Fruit fly (Drosophila melanogaster) whole organism, embryonic: Measurements from ENCODE around the gene DhpD.

Source experiments
- Abd-B ChIP-seq: fragments of 200-800 bp; sonication (Bioruptor generic); optimal IDR thresholded peaks from 2 replicates; lab custom pipeline; 2018; ENCODE audit warnings: missing biosample characterization, mild to moderate bottlenecking, missing genetic modification characterization, moderate library complexity
- ERR ChIP-seq: fragments of 200-800 bp; sonication (Bioruptor generic); optimal IDR thresholded peaks from 2 replicates; lab custom pipeline; 2016; ENCODE audit warnings: missing biosample characterization, missing genetic modification characterization
- Hmx ChIP-seq: fragments of 200-800 bp; sonication (Bioruptor generic); optimal IDR thresholded peaks from 2 replicates; lab custom pipeline; 2016; ENCODE audit warnings: missing biosample characterization, missing genetic modification characterization
- Lhr ChIP-seq: fragments of 200-800 bp; sonication (Bioruptor generic); optimal IDR thresholded peaks from 3 replicates; lab custom pipeline; 2017; ENCODE audit warnings: mild to moderate bottlenecking, missing biosample characterization, missing genetic modification reagents, missing genetic modification characterization
- dm ChIP-seq: fragments of 200-800 bp; sonication (Bioruptor generic); optimal IDR thresholded peaks from 3 replicates; lab custom pipeline; 2016; ENCODE audit warnings: missing biosample characterization, missing genetic modification characterization
- nom ChIP-seq: fragments of 200-800 bp; sonication (Bioruptor generic); optimal IDR thresholded peaks from 2 replicates; lab custom pipeline; 2017; ENCODE audit warnings: missing biosample characterization, missing genetic modification characterization, mild to moderate bottlenecking, moderate library complexity, missing genetic modification reagents
- phol ChIP-seq: fragments of 200-800 bp; sonication (Bioruptor generic); optimal IDR thresholded peaks from 3 replicates; lab custom pipeline; 2018; ENCODE audit warnings: missing biosample characterization, mild to moderate bottlenecking, missing genetic modification characterization, moderate library complexity

DNA sequence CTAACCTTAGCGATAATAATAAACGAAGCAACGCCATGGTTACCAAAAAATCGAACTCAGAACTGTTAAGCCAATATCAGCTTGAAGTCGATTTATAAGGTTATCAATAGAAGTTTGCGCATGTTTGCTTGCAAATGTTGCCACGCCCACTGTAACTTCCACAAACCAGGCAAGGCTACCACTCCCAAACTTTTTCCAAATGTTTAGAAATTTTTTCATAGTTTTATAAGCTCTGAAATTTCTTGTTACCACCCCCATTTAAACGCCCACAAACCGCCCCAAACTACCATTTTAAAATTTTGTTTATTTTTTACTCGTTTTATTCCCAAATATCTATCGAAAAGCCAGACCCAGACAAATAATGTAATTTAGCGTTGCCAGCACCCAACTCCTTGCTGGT lies 48.8 kb upstream of the DhpD start, which contains the start of gene flip:
- TF ChIP-seq phol (no peak), ERR (GFP tag; lab: Kevin White, UChicago) (no peak), nom (GFP tag; lab: Kevin White, UChicago) (no peak), Hmx (GFP tag; lab: Kevin White, UChicago) (no peak), Lhr (GFP tag; lab: Kevin White, UChicago) (no peak), Abd-B (GFP tag; lab: Kevin White, UChicago) (no peak), dm (GFP tag; lab: Kevin White, UChicago) (no peak)
